Fruit fly (Drosophila melanogaster) whole organism, larva: ENCODE results near the gene CG33966.

Source experiments
- noc ChIP-seq: fragments of 200-800 bp; sonication (Bioruptor generic); optimal IDR thresholded peaks from 3 replicates; lab custom pipeline; 2019; ENCODE audit warnings: missing biosample characterization, mild to moderate bottlenecking, missing genetic modification characterization, moderate library complexity

The CG33966 gene

DNA sequence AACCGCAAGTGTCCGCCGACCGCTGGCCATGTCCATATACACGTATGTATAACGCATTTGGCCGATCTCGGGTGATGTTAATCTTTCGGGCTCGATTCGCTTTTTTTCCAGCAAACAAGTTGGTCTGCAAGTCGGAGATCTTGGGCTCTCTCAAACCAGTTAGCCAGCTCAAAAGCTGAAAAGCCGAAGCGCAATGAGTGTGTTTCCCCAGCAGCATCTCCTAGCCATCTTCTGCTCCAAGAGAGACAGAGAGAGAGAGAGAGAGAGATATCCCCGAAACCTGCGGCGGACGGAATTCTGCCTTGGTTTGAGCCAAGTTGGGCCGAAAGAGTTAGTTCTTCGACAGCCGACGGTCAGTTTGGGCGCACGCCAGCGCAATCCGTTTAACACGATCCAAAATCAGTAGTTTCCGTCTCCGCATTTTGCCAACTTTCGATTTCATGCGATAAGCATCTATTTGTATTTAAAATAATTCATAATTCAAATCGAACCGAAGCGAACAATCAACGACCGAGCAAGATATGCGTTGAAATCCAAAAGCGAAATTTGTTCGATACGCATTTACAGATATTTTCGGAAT is 31.6 kb downstream of the CG33966 start:
- TF ChIP-seq noc (tag; lab: Kevin White, UChicago): no peak

DNA sequence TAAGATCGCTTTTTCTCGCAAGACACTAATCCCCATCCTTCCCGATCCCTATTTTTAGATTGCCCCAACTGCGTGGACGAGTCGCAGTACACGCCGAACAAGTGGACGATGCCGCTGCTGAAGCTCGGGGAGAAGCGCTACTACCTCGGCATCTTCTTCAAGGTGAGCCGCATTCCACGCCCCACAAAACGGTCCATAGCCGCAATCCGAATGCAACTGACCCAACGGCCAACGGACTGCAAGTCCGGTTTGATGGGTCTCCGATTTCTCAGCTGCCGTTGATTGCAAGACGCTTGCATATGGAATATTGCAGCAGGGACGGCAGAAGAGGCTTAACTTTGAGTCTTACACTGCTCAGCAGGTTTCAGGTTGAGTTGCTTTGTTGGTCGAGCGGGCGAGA is 35.1 kb downstream of the CG33966 start:
- no peak for TF ChIP-seq noc (tag; lab: Kevin White, UChicago)

DNA sequence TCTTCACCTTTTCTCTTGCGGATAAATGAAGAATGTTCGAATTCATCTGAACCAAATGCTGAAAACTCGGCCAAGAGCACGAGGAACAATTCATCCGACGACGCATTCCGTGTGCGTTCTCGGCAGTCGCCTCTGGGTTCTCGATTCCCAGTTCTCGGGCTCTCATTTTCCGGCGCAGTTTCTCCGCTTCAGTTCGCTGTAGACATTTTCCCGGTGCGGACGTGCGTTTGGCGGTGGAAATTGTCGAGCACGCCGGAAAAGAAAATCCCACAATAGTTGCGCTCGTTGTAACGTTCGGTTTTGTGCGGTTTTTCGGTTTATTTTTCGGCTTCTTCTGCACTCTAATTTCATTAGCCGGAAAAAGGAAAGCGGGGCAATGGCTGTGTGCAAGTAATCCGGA is 41.8 kb downstream of the CG33966 start, which contains the start of gene CG32333:
TSS of gene CG32333 (plus strand) at position 190 of the 400 bp plus-strand sequence.
- TF ChIP-seq noc (tag; lab: Kevin White, UChicago): no peak

DNA sequence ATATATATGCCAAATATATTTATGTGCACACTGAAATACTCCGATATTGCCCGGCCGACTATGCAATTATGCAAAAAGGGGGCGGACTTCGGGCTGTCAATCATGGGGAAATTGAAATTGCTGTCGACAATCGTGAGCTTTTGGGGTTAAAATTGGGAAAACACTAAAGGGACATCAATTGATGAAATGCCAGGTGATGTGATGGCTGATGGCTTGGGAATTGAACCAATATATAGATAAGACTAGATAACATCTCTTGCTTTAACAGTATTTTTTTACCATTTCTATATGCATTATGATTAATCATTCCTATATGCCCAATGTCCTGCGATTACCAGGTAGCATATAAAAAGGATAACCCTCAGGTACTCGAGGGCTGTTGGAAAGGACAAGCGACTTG is 44.0 kb downstream of the CG33966 start:
- TF ChIP-seq noc (tag; lab: Kevin White, UChicago): no peak

DNA sequence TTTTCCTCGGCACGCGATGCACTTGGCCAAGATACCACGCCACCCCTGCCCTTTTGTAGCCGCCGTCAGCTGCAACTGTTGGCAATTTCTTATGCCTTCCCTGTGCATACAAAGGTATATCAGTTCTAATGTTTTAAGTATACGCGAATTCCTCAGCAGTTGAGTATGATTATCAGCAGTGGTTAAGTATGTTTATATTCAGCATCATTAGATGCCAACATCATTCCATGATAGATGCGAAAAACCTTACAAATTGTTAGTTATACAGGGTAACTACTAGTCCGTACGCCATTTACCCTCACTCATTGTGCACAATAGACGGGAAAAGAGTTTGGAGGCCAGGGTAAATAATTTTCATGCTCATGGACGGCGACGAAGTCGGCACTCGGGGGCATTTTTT is 45.8 kb downstream of the CG33966 start:
- TF ChIP-seq noc (tag; lab: Kevin White, UChicago): no peak

dm6 chr3L:1280890-1281622 is 47.1 kb downstream of the CG33966 start:
- no peak for TF ChIP-seq noc (tag; lab: Kevin White, UChicago)
